Fruit fly (Drosophila melanogaster): ENCODE measurements around the gene cwo.

- TF ChIP-seq h (GFP tag; optimal IDR thresholded peaks at IDR 0.05) (no peak), CG9705 (GFP tag; optimal IDR thresholded peaks at IDR 0.05) (no peak)
These were observed 5.1 kb downstream of the cwo start for dm6 chr3R:10393020-10393653.

Measured in whole organism, wandering third instar larva.